Fruit fly (Drosophila melanogaster) whole organism, wandering third instar larva: ENCODE measurements around the gene CG7329.

ENCODE experiments used
- Abd-B ChIP-seq: fragments of >200 bp; optimal IDR thresholded peaks from 2 replicates; lab custom pipeline; 2017; ENCODE audit warnings: missing biosample characterization, missing genetic modification characterization
- CG32264 ChIP-seq: fragments of 200-800 bp; sonication (Bioruptor generic); optimal IDR thresholded peaks from 2 replicates; lab custom pipeline; 2016; ENCODE audit warnings: missing biosample characterization, missing genetic modification characterization
- CrebA ChIP-seq: fragments of 200-800 bp; sonication (Bioruptor generic); optimal IDR thresholded peaks from 2 replicates; lab custom pipeline; 2016; ENCODE audit warnings: missing biosample characterization, mild to moderate bottlenecking, missing genetic modification characterization, borderline replicate concordance
- Dfd ChIP-seq: fragments of >200 bp; optimal IDR thresholded peaks from 2 replicates; lab custom pipeline; 2017; ENCODE audit warnings: missing biosample characterization, missing genetic modification characterization
- Dif ChIP-seq: fragments of 200-275, 200-300 bp; sonication (Bioruptor generic); optimal IDR thresholded peaks from 2 replicates; lab custom pipeline; 2018; ENCODE audit warnings: missing biosample characterization, missing genetic modification characterization; ENCODE audit not compliant: partially characterized antibody
- GATAd ChIP-seq: sonication (Bioruptor generic); optimal IDR thresholded peaks from 2 replicates; lab custom pipeline; 2016; ENCODE audit warnings: missing biosample characterization, missing genetic modification characterization
- HLH106 ChIP-seq: fragments of 200-800 bp; optimal IDR thresholded peaks from 3 replicates; lab custom pipeline; 2019; ENCODE audit warnings: missing biosample characterization, mild to moderate bottlenecking, missing genetic modification characterization, moderate library complexity
- Hr78 ChIP-seq: fragments of >200 bp; optimal IDR thresholded peaks from 2 replicates; lab custom pipeline; 2017; ENCODE audit warnings: missing biosample characterization, missing genetic modification characterization
- Hr83 ChIP-seq: fragments of 200-300 bp; sonication (Bioruptor generic); optimal IDR thresholded peaks from 2 replicates; lab custom pipeline; 2016; ENCODE audit warnings: missing biosample characterization, mild to moderate bottlenecking, missing genetic modification characterization, moderate library complexity; ENCODE audit not compliant: poor library complexity, severe bottlenecking
- Jra ChIP-seq: sonication (Bioruptor generic); optimal IDR thresholded peaks from 2 replicates; lab custom pipeline; 2016; ENCODE audit warnings: missing biosample characterization, missing genetic modification characterization
- Mio ChIP-seq: sonication (Bioruptor generic); optimal IDR thresholded peaks from 2 replicates; lab custom pipeline; 2016; ENCODE audit warnings: missing biosample characterization, missing genetic modification characterization
- Myc ChIP-seq: fragments of >200 bp; optimal IDR thresholded peaks from 2 replicates; lab custom pipeline; 2017
- OdsH ChIP-seq: fragments of 200-800 bp; sonication (Bioruptor generic); optimal IDR thresholded peaks from 2 replicates; lab custom pipeline; 2016; ENCODE audit warnings: missing biosample characterization, mild to moderate bottlenecking, missing genetic modification characterization
- Rel ChIP-seq, 2 experiments: fragments of 200-800 bp; sonication (Bioruptor generic) in 1 of 2; optimal IDR thresholded peaks; 2 replicates in 1 of 2; 3 replicates in 1 of 2; lab custom pipeline; 2016 to 2019; ENCODE audit warnings: mild to moderate bottlenecking in 2 of 2, missing biosample characterization in 2 of 2, missing genetic modification characterization in 2 of 2, moderate library complexity in 1 of 2
- Sp1 ChIP-seq: fragments of 200-800 bp; sonication (Bioruptor generic); optimal IDR thresholded peaks from 3 replicates; lab custom pipeline; 2019; ENCODE audit warnings: missing biosample characterization, mild to moderate bottlenecking, missing genetic modification characterization, moderate library complexity
- Vsx2 ChIP-seq: fragments of 200-300, 225-300 bp; sonication (Bioruptor generic); optimal IDR thresholded peaks from 2 replicates; lab custom pipeline; 2018; ENCODE audit warnings: missing biosample characterization, missing genetic modification characterization; ENCODE audit not compliant: partially characterized antibody
- br ChIP-seq: fragments of 200-800 bp; sonication (Bioruptor generic); optimal IDR thresholded peaks from 2 replicates; lab custom pipeline; 2016; ENCODE audit warnings: missing biosample characterization, missing genetic modification characterization
- brk ChIP-seq: fragments of 200-800 bp; sonication (Bioruptor generic); optimal IDR thresholded peaks from 2 replicates; lab custom pipeline; 2016; ENCODE audit warnings: missing biosample characterization, mild to moderate bottlenecking, missing genetic modification characterization
- dl ChIP-seq, 2 experiments: fragments of 175-275, 200-275 bp in 1 of 2; fragments of 200-275 bp in 1 of 2; sonication (Bioruptor generic); optimal IDR thresholded peaks; lab custom pipeline; 2018; ENCODE audit warnings: mild to moderate bottlenecking in 2 of 2, missing biosample characterization in 2 of 2, missing genetic modification characterization in 2 of 2, moderate library complexity in 2 of 2; ENCODE audit not compliant: partially characterized antibody in 2 of 2, insufficient read depth in 1 of 2
- dmrt93B ChIP-seq: fragments of 200-800 bp; sonication (Bioruptor generic); optimal IDR thresholded peaks from 2 replicates; lab custom pipeline; 2018; ENCODE audit warnings: missing biosample characterization, mild to moderate bottlenecking, missing genetic modification characterization
- dsf ChIP-seq: sonication (Bioruptor generic); optimal IDR thresholded peaks from 2 replicates; lab custom pipeline; 2016; ENCODE audit warnings: missing biosample characterization, missing genetic modification characterization, borderline replicate concordance
- ey ChIP-seq: fragments of 200-800 bp; sonication (Bioruptor generic); optimal IDR thresholded peaks from 2 replicates; lab custom pipeline; 2016; ENCODE audit warnings: missing biosample characterization, missing genetic modification characterization
- foxo ChIP-seq, 2 experiments: fragments of 200-800 bp; sonication (Bioruptor generic); optimal IDR thresholded peaks; 2 replicates in 1 of 2; 3 replicates in 1 of 2; lab custom pipeline; 2016 to 2017; ENCODE audit warnings: missing biosample characterization in 2 of 2, missing genetic modification characterization in 2 of 2
- fru ChIP-seq: fragments of 200-800 bp; sonication (Bioruptor generic); optimal IDR thresholded peaks from 3 replicates; lab custom pipeline; 2016; ENCODE audit warnings: missing biosample characterization, mild to moderate bottlenecking, missing genetic modification characterization
- h ChIP-seq: fragments of 200-800 bp; sonication (Bioruptor generic); optimal IDR thresholded peaks from 3 replicates; lab custom pipeline; 2016; ENCODE audit warnings: missing biosample characterization, mild to moderate bottlenecking, missing genetic modification characterization
- jim ChIP-seq: fragments of 175-275, 200-325 bp; sonication (Bioruptor generic); optimal IDR thresholded peaks from 2 replicates; lab custom pipeline; 2016; ENCODE audit warnings: missing biosample characterization, mild to moderate bottlenecking, missing genetic modification characterization
- lola ChIP-seq: fragments of >200 bp; optimal IDR thresholded peaks from 2 replicates; lab custom pipeline; 2017; ENCODE audit warnings: missing biosample characterization, missing genetic modification characterization
- pan ChIP-seq: fragments of >200 bp; optimal IDR thresholded peaks from 2 replicates; lab custom pipeline; 2017
- rgr ChIP-seq: fragments of 200-800 bp; sonication (Bioruptor generic); optimal IDR thresholded peaks from 3 replicates; lab custom pipeline; 2016; ENCODE audit warnings: missing biosample characterization, mild to moderate bottlenecking, missing genetic modification characterization
- sage ChIP-seq: fragments of 200-800 bp; sonication (Bioruptor generic); optimal IDR thresholded peaks from 2 replicates; lab custom pipeline; 2016; ENCODE audit warnings: missing biosample characterization, mild to moderate bottlenecking, missing genetic modification characterization
- sv ChIP-seq: fragments of 200-800 bp; sonication (Bioruptor generic); optimal IDR thresholded peaks from 3 replicates; lab custom pipeline; 2016; ENCODE audit warnings: missing biosample characterization, missing genetic modification characterization
- woc ChIP-seq: sonication (Bioruptor generic); optimal IDR thresholded peaks from 2 replicates; lab custom pipeline; 2016; ENCODE audit warnings: missing biosample characterization, mild to moderate bottlenecking, missing genetic modification characterization

The CG7329 gene

dm6 chr2L:10646726-10647125, 8.5 kb upstream of the CG7329 start:
- TF ChIP-seq Mio (GFP tag; lab: Kevin White, UChicago) = no peak
- TF ChIP-seq sv (GFP tag; lab: Kevin White, UChicago) = no peak
- TF ChIP-seq rgr = no peak
- no peak for TF ChIP-seq Dfd (GFP tag; lab: Kevin White, UChicago)
- TF ChIP-seq, all 38 proteins: peak for 0

- TF ChIP-seq pan (lab: Kevin White, UChicago) (no peak), jim (GFP tag; lab: Kevin White, UChicago) (no peak)
Measured at dm6 chr2L:10646115-10646514, 7.8 kb upstream of the CG7329 start, which contains the start of gene CG17097. Gene CG17097, plus strand, starts transcription at chr2L:10646415.

- TF ChIP-seq Vsx2 (GFP tag; lab: Kevin White, UChicago) (no peak), woc (no peak), dsf (GFP tag; lab: Kevin White, UChicago) (no peak), CrebA (GFP tag; lab: Kevin White, UChicago) (no peak), Abd-B (no peak), Rel (GFP tag; optimal IDR thresholded peaks at IDR 0.05; lab: Kevin White, UChicago) (no peak), Rel (tag; optimal IDR thresholded peaks at IDR 0.05; lab: Kevin White, UChicago) (no peak), Myc (lab: Kevin White, UChicago) (no peak), Jra (GFP tag; lab: Kevin White, UChicago) (no peak), HLH106 (tag; lab: Kevin White, UChicago) (no peak), Hr78 (GFP tag; lab: Kevin White, UChicago) (no peak), dmrt93B (no peak), CG32264 (no peak), Mio (GFP tag; lab: Kevin White, UChicago) (no peak), Hr83 (no peak), OdsH (GFP tag; lab: Kevin White, UChicago) (no peak), fru (GFP tag; lab: Kevin White, UChicago) (no peak), sage (GFP tag; lab: Kevin White, UChicago) (no peak), foxo (GFP tag; optimal IDR thresholded peaks at IDR 0.05; lab: Kevin White, UChicago) (no peak), dl (GFP tag; optimal IDR thresholded peaks at IDR 0.05; lab: Kevin White, UChicago; ENCODE audit: insufficient read depth in 1 of 2, partially characterized antibody in 2 of 2) (no peak), h (no peak)
Measured at dm6 chr2L:10643671-10644070, 5.4 kb upstream of the CG7329 start, which contains the start of gene CG18284. Gene CG18284, plus strand, starts transcription at chr2L:10643971.

- TF ChIP-seq fru (GFP tag; lab: Kevin White, UChicago) (no peak), jim (GFP tag; lab: Kevin White, UChicago) (no peak), Jra (GFP tag; lab: Kevin White, UChicago) (no peak)
Measured at dm6 chr2L:10639631-10640030, 1.4 kb upstream of the CG7329 start, which contains the start of gene CG31872. Gene CG31872, plus strand, starts transcription at chr2L:10639931.

dm6 chr2L:10632702-10633101, 5.6 kb downstream of the CG7329 start:
- TF ChIP-seq br (GFP tag; lab: Kevin White, UChicago) = peak; percentile 9
- TF ChIP-seq h = peak; percentile 42
- TF ChIP-seq ey (GFP tag; lab: Kevin White, UChicago) = peak; percentile 30
- TF ChIP-seq HLH106 (tag; lab: Kevin White, UChicago) = peak; percentile 41
- TF ChIP-seq rgr = peak; percentile 22
- peak in 1 of 2 experiments; percentile 28 for TF ChIP-seq foxo (GFP tag; optimal IDR thresholded peaks at IDR 0.05; lab: Kevin White, UChicago)
- TF ChIP-seq Vsx2 (GFP tag; lab: Kevin White, UChicago) = no peak
- peak; percentile 31 for TF ChIP-seq fru (GFP tag; lab: Kevin White, UChicago)
- TF ChIP-seq Myc (lab: Kevin White, UChicago) = no peak
- TF ChIP-seq OdsH (GFP tag; lab: Kevin White, UChicago) = no peak

- TF ChIP-seq dl (GFP tag; optimal IDR thresholded peaks at IDR 0.05; lab: Kevin White, UChicago; ENCODE audit: insufficient read depth in 1 of 2, partially characterized antibody in 2 of 2) (no peak), lola (GFP tag; lab: Kevin White, UChicago) (no peak), sv (GFP tag; lab: Kevin White, UChicago) (no peak), ey (GFP tag; lab: Kevin White, UChicago) (no peak), GATAd (no peak), dsf (GFP tag; lab: Kevin White, UChicago) (no peak), Jra (GFP tag; lab: Kevin White, UChicago) (no peak), Sp1 (GFP tag; lab: Kevin White, UChicago) (no peak), CG32264 (no peak), Dif (GFP tag; lab: Kevin White, UChicago) (no peak), brk (no peak)
Measured at dm6 chr2L:10625935-10626334, 12.3 kb downstream of the CG7329 start.
